Fruit fly (Drosophila melanogaster) Kc167 (cell line): ENCODE measurements around the gene TotE.

Experiments
- Myc ChIP-seq: fragments of >200 bp; optimal IDR thresholded peaks from 2 replicates; lab custom pipeline; 2017; ENCODE audit warnings: missing external identifiers
- insv ChIP-seq: fragments of >200 bp; optimal IDR thresholded peaks from 3 replicates; lab custom pipeline; 2018; ENCODE audit warnings: missing external identifiers
- psq ChIP-seq: fragments of >200 bp; optimal IDR thresholded peaks from 2 replicates; lab custom pipeline; 2017; ENCODE audit warnings: missing external identifiers
- ttk ChIP-seq: sonication (Bioruptor generic); optimal IDR thresholded peaks from 2 replicates; lab custom pipeline; 2017; ENCODE audit warnings: missing external identifiers

DNA sequence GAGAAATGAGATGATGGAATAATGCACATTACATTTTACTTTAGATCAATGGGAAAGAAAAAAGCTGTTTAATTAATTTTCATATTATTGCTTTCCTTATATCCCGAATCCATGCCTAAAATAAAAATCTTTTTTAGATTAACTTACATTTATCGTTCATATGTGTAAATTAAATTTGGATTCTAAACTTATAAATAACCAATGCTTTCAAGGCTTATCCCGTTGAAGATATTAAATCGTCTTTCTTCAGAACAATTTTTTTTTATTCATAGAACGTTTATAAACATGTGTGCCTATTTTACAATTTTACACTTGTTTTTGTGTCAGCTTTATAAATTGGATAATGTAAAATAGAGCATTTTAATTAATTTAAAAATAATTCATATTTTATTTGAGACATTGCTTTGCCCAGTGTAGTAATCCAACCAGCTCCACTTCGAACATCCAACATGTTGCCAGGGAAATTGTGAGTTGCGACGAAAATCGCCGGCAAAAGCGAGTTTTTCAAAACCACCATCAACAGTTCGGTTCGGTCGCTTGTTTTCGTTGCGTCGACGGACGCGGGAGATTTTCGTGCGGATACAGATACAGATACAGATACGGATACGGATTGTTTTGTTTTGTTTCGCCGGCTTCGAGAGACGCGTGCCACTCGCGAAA lies 17.7 kb downstream of the TotE start:
- TF ChIP-seq psq (lab: Kevin White, UChicago), result no peak
- TF ChIP-seq Myc (lab: Kevin White, UChicago), result no peak
- TF ChIP-seq insv (lab: Kevin White, UChicago), result no peak
- no peak for TF ChIP-seq ttk (lab: Kevin White, UChicago)
